Fruit fly (Drosophila melanogaster): ENCODE results near the gene CG13311.

Gene CG13311

DNA sequence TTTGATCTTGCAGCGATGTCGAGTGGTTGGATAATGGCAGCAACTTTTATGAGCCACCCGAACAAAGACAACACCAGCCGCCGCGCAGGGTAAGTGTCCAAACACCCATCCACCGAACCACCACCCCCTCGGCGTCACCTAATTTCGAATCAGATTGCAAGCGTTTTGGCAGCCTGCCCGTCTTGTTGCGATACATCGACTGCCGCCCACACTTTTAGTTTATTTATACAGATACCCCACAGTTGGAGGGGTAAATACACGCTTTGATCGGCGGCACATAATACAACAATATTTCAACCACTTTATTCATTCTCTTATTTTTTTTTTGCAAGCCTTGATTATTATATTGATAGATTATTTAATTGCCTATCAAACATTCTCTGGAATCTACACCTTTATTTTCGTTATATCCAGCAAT lies 38.9 kb downstream of the CG13311 start:
- TF ChIP-seq bab1 (GFP tag; optimal IDR thresholded peaks at IDR 0.05): peak; percentile 25
- peak; percentile 7 for TF ChIP-seq CG11617 (GFP tag; optimal IDR thresholded peaks at IDR 0.05)
- TF ChIP-seq CG1620 (GFP tag; optimal IDR thresholded peaks at IDR 0.05): no peak
- peak; percentile 73 for TF ChIP-seq kay (GFP tag; ENCODE audit: borderline replicate concordance)
- TF ChIP-seq cnc (optimal IDR thresholded peaks at IDR 0.05): no peak
- TF ChIP-seq toe (GFP tag; optimal IDR thresholded peaks at IDR 0.05): peak; percentile 8
- peak; percentile 56 for TF ChIP-seq Mnt (GFP tag; optimal IDR thresholded peaks at IDR 0.05)
- TF ChIP-seq cic (GFP tag; optimal IDR thresholded peaks at IDR 0.05): no peak
- no peak for TF ChIP-seq CG7045 (GFP tag; optimal IDR thresholded peaks at IDR 0.05)
- TF ChIP-seq CG7101 (tag; optimal IDR thresholded peaks at IDR 0.05): peak; percentile 4

DNA sequence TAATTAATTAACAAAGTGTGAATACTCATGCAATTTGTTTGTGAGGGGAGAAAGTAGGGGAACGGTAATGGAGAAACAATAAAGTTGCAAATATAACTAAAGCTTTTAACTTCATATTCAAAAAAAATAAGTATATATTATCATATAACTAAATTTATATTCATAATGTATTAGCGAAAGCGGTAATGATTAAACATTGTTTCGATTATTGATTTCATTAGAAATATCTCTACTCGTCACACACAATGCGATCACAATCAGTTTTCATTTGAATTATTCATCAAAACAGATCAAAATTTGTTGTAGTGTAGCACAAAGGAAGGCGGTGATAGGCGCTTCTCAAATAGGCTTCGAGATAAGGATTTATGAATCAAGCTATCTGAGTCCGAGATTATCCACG lies 46.3 kb downstream of the CG13311 start, which contains the start of gene CG6576:
Gene CG6576 (plus strand): TSS at position 301 of the 400 bp plus-strand sequence.
- TF ChIP-seq CG1620 (GFP tag; optimal IDR thresholded peaks at IDR 0.05) (no peak), tj (GFP tag; optimal IDR thresholded peaks at IDR 0.05) (no peak), Hr96 (GFP tag; optimal IDR thresholded peaks at IDR 0.05) (no peak), pad (GFP tag; optimal IDR thresholded peaks at IDR 0.05) (no peak), CG7045 (GFP tag; optimal IDR thresholded peaks at IDR 0.05) (no peak), Clk (GFP tag; optimal IDR thresholded peaks at IDR 0.05) (no peak), bab1 (GFP tag; optimal IDR thresholded peaks at IDR 0.05) (no peak), kay (GFP tag; ENCODE audit: borderline replicate concordance) (no peak), Crg-1 (GFP tag; optimal IDR thresholded peaks at IDR 0.05) (no peak), ovo (GFP tag; optimal IDR thresholded peaks at IDR 0.05) (no peak), Mnt (GFP tag; optimal IDR thresholded peaks at IDR 0.05) (no peak)

DNA sequence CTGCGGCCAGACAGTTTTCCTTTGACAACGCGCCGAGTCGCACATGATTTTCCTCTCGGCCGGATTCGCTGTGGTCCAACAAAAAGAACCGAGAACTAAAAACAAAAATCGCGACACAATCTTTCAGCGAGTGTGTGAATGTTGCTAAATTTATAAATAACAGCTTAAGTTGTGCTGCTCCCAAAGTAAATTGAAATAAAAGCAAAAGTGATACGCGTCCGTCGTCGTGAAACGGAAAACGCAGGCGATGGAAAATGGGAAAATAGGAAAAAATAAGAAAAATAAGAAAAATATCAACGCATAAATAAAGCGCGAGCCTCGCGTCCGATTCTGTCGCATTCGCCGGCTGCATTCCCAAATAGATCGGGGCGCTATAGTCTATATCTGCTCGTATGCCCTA lies 48.4 kb downstream of the CG13311 start, which contains the start of gene Fhos:
Gene Fhos (plus strand): TSS at position 28 of the 400 bp plus-strand sequence.
- TF ChIP-seq Mnt (GFP tag; optimal IDR thresholded peaks at IDR 0.05) (no peak), CG11617 (GFP tag; optimal IDR thresholded peaks at IDR 0.05) (no peak), kay (GFP tag; ENCODE audit: borderline replicate concordance) (no peak), CG1620 (GFP tag; optimal IDR thresholded peaks at IDR 0.05) (no peak), ovo (GFP tag; optimal IDR thresholded peaks at IDR 0.05) (no peak), CG7045 (GFP tag; optimal IDR thresholded peaks at IDR 0.05) (no peak), pad (GFP tag; optimal IDR thresholded peaks at IDR 0.05) (no peak), cic (GFP tag; optimal IDR thresholded peaks at IDR 0.05) (no peak), Clk (GFP tag; optimal IDR thresholded peaks at IDR 0.05) (no peak), cnc (optimal IDR thresholded peaks at IDR 0.05) (no peak), CG5204 (GFP tag; optimal IDR thresholded peaks at IDR 0.05) (no peak), Hr96 (GFP tag; optimal IDR thresholded peaks at IDR 0.05) (no peak), CG7101 (tag; optimal IDR thresholded peaks at IDR 0.05) (no peak), tj (GFP tag; optimal IDR thresholded peaks at IDR 0.05) (no peak)
